Fruit fly (Drosophila melanogaster): ENCODE results near the gene mge.
A peak's percentile ranks its signal among the peaks of the same experiment; 100 is the strongest.

DNA sequence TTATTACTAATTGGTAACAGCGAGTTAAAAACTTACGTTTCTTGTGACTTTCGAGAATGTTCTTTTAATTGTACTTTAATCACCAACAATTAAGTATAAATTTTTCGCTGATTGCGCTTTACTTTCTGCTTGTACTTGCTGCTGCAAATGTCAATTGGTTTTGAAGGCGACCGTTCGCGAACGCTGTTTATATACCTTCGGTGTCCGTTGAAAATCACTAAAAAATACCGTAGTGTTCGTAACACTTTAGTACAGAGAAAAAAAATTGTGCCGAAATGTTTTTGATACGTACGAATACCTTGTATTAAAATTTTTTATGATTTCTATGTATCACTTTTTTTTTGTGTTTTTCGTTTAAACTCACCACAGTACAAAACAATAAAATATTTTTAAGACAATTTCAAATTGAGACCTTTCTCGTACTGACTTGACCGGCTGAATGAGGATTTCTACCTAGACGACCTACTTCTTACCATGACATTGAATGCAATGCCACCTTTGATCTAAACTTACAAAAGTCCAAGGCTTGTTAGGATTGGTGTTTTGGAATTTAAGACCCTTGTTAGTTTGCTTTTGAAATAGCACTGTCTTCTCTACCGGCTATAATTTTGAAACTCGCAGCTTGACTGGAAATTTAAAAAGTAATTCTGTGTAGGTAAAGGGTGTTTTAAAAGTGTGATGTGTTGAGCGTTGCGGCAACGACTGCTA lies 7.1 kb downstream of the mge start, which contains the start of gene Ubi-p63E:
- TF ChIP-seq kay (GFP tag; ENCODE audit: borderline replicate concordance) = peak; percentile 80
- peak; percentile 45 for TF ChIP-seq CG12768 (GFP tag; optimal IDR thresholded peaks at IDR 0.05)
- TF ChIP-seq CG1620 (GFP tag; optimal IDR thresholded peaks at IDR 0.05) = peak; percentile 54
- TF ChIP-seq Mnt (GFP tag; optimal IDR thresholded peaks at IDR 0.05) = peak; percentile 83
